Worm (Caenorhabditis elegans): ENCODE results near the gene acs-19.

Gene acs-19

DNA sequence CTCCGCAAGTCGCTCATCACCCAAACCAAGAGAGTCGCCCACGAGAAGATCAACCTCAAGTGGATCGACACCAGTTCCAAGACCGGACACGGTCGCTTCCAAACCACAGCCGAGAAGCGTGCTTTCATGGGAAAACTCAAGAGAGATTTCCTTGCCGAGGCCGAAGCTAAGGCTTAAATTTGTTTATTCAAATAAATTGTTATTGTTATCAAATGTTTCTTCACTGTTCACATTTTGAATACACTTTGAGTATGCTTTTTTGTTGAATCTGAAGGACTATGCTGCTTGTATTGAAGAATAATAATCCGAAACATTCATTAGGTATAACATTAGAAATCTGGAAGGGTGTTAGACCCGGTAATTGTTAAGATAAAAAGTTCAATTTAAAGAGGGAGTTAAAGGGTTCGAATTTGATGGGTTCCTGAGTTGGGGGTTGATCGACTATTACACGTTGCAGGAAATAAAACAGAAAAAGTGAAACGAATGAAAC lies 5.0 kb downstream of the acs-19 start (continued):
- no peak for TF ChIP-seq cebp-1 (GFP tag; IDR thresholded peaks at IDR 0.05)
- TF ChIP-seq cebp-1 (tag; optimal IDR thresholded peaks at IDR 0.05): peak; percentile 87
- TF ChIP-seq B0336.3 (GFP tag; IDR thresholded peaks at IDR 0.05): peak; percentile 94
- 0 out of 2 replicates have a peak, but pooled peaks have one; percentile 22 for TF ChIP-seq Y79H2A.3 (GFP tag; conservative IDR thresholded peaks at IDR 0.05)
- TF ChIP-seq dox-1 (GFP tag; IDR thresholded peaks at IDR 0.05): peak; percentile 90
- TF ChIP-seq nhr-80 (tag; optimal IDR thresholded peaks at IDR 0.05): no peak
- TF ChIP-seq Y53F4B.3 (GFP tag; IDR thresholded peaks at IDR 0.05): no peak
- TF ChIP-seq F10E7.11 (tag; optimal IDR thresholded peaks at IDR 0.05): peak; percentile 86
- peak; percentile 60; the same call in 1 of the 2 replicates for TF ChIP-seq egl-44 (GFP tag; IDR thresholded peaks at IDR 0.05)
- TF ChIP-seq die-1 (tag; optimal IDR thresholded peaks at IDR 0.05): peak; percentile 69
- TF ChIP-seq lsy-27 (tag; optimal IDR thresholded peaks at IDR 0.05; ENCODE audit: borderline replicate concordance, insufficient read depth): no peak
- peak; percentile 80 for TF ChIP-seq him-1 (tag; optimal IDR thresholded peaks at IDR 0.05)
- peak; percentile 79 for TF ChIP-seq ceh-79 (tag; optimal IDR thresholded peaks at IDR 0.05)
- peak; percentile 87 for TF ChIP-seq hsf-1 (GFP tag; IDR thresholded peaks at IDR 0.05)
- no peak for TF ChIP-seq gei-17 (GFP tag; optimal IDR thresholded peaks at IDR 0.05)
- TF ChIP-seq ekl-4 (GFP tag; IDR thresholded peaks at IDR 0.05): peak; percentile 88
- TF ChIP-seq B0035.1 (tag; optimal IDR thresholded peaks at IDR 0.05): peak; percentile 54
- TF ChIP-seq nfya-1 (tag; optimal IDR thresholded peaks at IDR 0.05; ENCODE audit: borderline replicate concordance, insufficient read depth): no peak
- TF ChIP-seq attf-5 (GFP tag; optimal IDR thresholded peaks at IDR 0.05): peak; percentile 55
- TF ChIP-seq tbp1 (GFP tag; optimal IDR thresholded peaks at IDR 0.05): peak; percentile 68
- no peak for TF ChIP-seq egl-18 (GFP tag; IDR thresholded peaks at IDR 0.05)
- peak; percentile 72 for TF ChIP-seq chd-7 (tag; optimal IDR thresholded peaks at IDR 0.05)
- peak; percentile 15 to 44 for TF ChIP-seq let-607 (tag; optimal IDR thresholded peaks at IDR 0.05)
- TF ChIP-seq snpc-4 (GFP tag; optimal IDR thresholded peaks at IDR 0.05): peak; percentile 8
- peak in 3 of 4 experiments; percentile 33 to 63 (median 52) for TF ChIP-seq snpc-4 (tag; optimal IDR thresholded peaks at IDR 0.05)
- peak; percentile 78 for TF ChIP-seq lin-54 (GFP tag; optimal IDR thresholded peaks at IDR 0.05)
- no peak for TF ChIP-seq bed-2 (GFP tag; IDR thresholded peaks at IDR 0.05)
- TF ChIP-seq ztf-26 (tag; optimal IDR thresholded peaks at IDR 0.05): peak; percentile 62
- TF ChIP-seq T07F8.4 (tag; optimal IDR thresholded peaks at IDR 0.05): peak; percentile 55
- TF ChIP-seq lsl-1 (GFP tag; optimal IDR thresholded peaks at IDR 0.05): peak; percentile 71
- peak; percentile 90 for TF ChIP-seq F57C9.4 (tag; optimal IDR thresholded peaks at IDR 0.05)
- TF ChIP-seq ceh-58 (GFP tag; IDR thresholded peaks at IDR 0.05): peak; percentile 73; the same call in 1 of the 2 replicates
- peak; percentile 4 for TF ChIP-seq lin-40 (tag; optimal IDR thresholded peaks at IDR 0.05)
- peak; percentile 91 for TF ChIP-seq nhr-27 (tag; optimal IDR thresholded peaks at IDR 0.05)
- peak; percentile 93 for TF ChIP-seq snpc-1.3 (tag; optimal IDR thresholded peaks at IDR 0.05; ENCODE audit: insufficient read depth)
- peak; percentile 41 for TF ChIP-seq ceh-27 (GFP tag; optimal IDR thresholded peaks at IDR 0.05)
- TF ChIP-seq nfya-2 (GFP tag; IDR thresholded peaks at IDR 0.05): peak; percentile 87
- TF ChIP-seq aptf-2 (GFP tag; conservative IDR thresholded peaks at IDR 0.05): no peak
- TF ChIP-seq K12H6.12 (tag; optimal IDR thresholded peaks at IDR 0.05): no peak
- TF ChIP-seq akir-1 (GFP tag; optimal IDR thresholded peaks at IDR 0.05): no peak
- TF ChIP-seq D2030.7 (GFP tag; IDR thresholded peaks at IDR 0.05): peak; percentile 59; the same call in 1 of the 2 replicates
- peak; percentile 90 for TF ChIP-seq unc-130 (GFP tag; optimal IDR thresholded peaks at IDR 0.05)
- TF ChIP-seq B0019.2 (GFP tag; conservative IDR thresholded peaks at IDR 0.05): no peak
- 0 out of 2 replicates have a peak, but pooled peaks have one; percentile 21 for TF ChIP-seq F33H1.4 (GFP tag; IDR thresholded peaks at IDR 0.05)
- 0 out of 2 replicates have a peak, but pooled peaks have one; percentile 26 for TF ChIP-seq lir-1 (GFP tag; conservative IDR thresholded peaks at IDR 0.05)
- peak; percentile 76 for TF ChIP-seq mel-28 (tag; optimal IDR thresholded peaks at IDR 0.05; ENCODE audit: borderline replicate concordance)
- TF ChIP-seq attf-3 (GFP tag; conservative IDR thresholded peaks at IDR 0.05): no peak
